Fruit fly (Drosophila melanogaster): ENCODE results near the gene Cyp1.

Cyp1 gene

DNA sequence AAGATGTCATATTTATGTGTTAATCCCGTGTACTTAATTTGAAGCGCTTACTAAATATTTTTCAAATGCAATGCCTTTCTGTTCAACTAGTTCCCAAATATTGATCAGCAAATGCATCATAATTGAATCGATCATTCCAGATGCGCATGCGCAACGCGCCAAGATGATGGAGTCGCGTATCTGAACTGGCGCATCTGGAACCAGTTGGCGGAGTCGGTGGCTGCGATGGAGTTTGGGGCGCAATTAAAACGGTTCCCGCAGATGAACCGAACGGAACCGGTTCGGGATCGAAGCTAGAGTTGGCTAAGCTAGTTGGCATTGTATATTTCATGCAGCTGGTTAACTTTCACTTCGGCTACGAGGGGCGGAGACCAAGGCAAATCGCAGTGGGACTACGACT, 5.3 kb upstream of the Cyp1 start, which contains the start of gene CalpC:
Gene CalpC, plus strand, starts transcription at position 292 of the 400 bp plus-strand sequence.
- TF ChIP-seq pan (optimal IDR thresholded peaks at IDR 0.05) = no peak
- no peak for TF ChIP-seq usp (GFP tag; optimal IDR thresholded peaks at IDR 0.05)
- no peak for TF ChIP-seq EcR (GFP tag; optimal IDR thresholded peaks at IDR 0.05)

DNA sequence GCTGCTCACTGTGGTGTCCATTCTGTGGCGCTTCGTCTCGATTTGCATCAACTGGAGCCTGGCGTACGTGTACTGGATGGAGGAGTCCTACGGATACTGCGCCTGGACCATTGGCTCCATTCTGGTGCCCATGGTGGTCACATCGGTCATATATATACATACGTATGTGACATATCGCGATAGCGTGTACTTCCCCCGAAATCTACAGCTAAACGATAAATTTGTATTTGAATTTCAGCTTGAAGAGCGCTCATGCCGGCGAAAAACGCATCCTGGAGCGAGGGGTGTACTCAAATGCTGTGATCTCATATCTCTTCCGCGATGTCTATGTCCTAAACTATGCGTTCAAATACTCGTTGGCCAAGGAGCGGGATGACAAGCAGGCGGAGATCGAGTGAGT, 3.4 kb upstream of the Cyp1 start:
- TF ChIP-seq pan (optimal IDR thresholded peaks at IDR 0.05) = no peak
- no peak for TF ChIP-seq EcR (GFP tag; optimal IDR thresholded peaks at IDR 0.05)
- TF ChIP-seq usp (GFP tag; optimal IDR thresholded peaks at IDR 0.05) = no peak
- no peak for TF ChIP-seq CG8478 (optimal IDR thresholded peaks at IDR 0.05)
- TF ChIP-seq psq (optimal IDR thresholded peaks at IDR 0.05) = no peak
- TF ChIP-seq Dll (optimal IDR thresholded peaks at IDR 0.05) = no peak

DNA sequence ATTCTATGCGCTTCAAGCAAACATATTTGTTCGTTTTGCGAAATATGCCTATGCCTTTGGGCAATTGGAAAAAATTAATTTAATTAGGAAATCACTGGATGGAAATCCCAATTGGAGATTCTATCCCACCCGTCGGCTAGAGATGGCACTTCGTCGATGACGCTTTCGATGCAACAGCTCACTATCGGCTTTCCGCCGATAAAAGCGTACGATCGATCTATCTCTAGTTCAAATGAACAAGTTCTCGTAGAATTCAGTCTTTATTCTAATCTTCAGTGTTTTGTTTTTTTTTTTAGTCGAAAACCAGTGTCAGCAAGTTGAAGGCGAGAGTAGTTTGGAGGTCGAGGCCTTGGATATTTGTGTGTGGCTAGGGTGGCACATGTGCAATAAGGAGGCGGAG, 2.9 kb upstream of the Cyp1 start, which contains the start of the genes CG9917 and CG32579:
Gene CG9917, minus strand, starts transcription at position 169 of the 400 bp plus-strand sequence.
Gene CG32579, plus strand, starts transcription at position 224 of the 400 bp plus-strand sequence.
- no peak for TF ChIP-seq Dll (optimal IDR thresholded peaks at IDR 0.05)
- no peak for TF ChIP-seq EcR (GFP tag; optimal IDR thresholded peaks at IDR 0.05)

DNA sequence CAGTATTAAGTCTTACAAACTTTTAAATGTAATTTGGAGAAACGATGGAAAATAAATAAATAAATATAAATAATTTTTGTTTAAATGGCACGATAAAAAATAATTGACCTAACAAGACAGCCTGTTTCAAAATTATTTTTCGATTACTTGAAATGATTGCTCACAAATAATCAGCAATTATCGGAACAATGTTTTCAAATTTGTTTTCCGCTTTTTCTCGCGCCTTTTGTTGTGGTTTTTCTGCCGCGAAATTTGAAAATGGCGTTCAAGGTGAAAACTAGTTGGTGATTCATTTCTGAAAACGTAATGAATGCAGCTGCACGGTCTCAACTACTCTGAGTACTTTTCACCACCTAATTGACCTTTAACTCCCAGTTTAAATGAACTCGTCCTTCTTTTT, 867 bp upstream of the Cyp1 start:
- TF ChIP-seq pan (optimal IDR thresholded peaks at IDR 0.05) = no peak

DNA sequence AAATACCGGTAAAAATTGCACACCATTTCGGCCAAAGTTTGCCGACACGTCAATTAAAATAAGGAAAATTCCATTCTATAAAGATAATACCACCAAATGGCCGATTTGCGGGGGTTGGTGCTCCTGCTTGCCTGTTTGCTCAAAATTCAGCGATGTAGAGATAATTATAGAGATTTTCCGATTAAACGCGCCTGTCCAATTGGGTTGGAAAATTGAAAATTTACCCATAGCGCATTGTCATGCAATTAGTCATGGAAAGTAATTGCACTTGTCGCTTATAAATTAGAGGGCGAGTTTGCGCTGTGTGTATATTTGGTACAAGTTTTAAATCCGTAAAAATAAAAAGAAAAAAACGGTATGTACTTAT, 629 bp downstream of the Cyp1 start:
- TF ChIP-seq pan (optimal IDR thresholded peaks at IDR 0.05) (no peak), Dll (optimal IDR thresholded peaks at IDR 0.05) (no peak)

DNA sequence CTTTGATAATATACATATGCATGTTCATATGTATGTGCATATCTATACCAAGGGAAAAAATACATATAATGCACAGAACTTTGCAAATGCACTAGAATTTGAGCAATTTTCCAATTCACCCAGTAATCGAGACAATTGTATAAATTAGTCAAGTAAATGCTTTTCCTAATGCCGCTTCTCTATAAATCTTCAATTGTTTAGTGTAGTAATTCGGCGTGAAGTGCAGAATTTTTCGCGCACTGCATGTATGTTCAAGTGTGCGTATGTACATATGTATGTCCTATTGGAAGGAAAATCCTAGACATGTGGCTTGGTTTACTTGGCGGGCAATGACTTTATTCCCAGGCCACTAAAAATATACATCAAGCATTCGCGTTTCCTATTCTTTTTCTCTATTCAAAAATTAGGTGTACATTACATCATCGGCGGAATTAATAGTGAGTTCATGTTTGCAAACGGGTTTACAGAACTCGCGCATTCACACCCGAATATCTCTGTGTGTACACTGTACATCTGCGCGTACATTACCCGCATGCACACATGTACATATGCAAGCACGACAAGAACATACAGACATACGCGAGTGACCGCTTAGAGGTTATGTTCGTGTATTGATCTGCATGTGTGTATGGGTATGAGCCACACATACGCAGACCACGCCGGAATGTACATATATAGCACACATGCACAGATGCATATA, 1.2 kb downstream of the Cyp1 start:
- TF ChIP-seq pan (optimal IDR thresholded peaks at IDR 0.05) = no peak
- TF ChIP-seq EcR (GFP tag; optimal IDR thresholded peaks at IDR 0.05) = no peak

DNA sequence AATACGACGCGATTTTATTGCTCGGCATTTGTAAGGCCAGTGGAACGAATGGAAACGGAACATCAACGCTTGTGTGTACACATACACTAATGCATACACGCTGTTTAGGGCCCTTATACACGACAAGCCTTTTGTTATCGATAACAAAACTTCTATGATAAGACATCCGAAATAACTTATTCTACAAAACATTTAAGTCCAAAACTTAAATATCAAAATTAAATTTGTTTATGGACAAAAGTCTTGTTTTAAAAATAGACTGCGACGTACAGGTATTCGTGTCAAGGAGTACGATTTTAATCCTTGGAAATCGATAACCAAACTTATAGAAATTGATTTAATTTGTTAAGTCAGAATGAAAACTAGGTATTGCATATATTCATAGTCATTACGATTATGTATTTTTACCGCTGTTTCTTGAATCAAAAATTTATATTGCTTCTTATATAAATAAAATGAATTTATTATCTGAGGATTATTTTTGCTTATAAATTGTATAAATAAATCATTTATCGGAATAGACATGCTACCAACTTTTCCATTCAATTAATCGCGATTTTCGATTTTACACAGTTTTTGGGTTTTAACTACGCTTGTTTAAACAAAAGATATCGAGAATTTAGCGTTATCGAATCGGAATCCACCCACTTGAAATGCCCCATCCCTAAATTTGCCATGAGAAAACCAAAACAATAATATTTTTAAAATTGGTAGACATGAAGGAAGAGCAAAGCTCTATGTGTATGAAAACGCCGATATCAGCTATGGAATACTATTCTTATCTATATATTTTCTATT, 6.9 kb downstream of the Cyp1 start, which contains the start of the genes CG9915 and SWIP:
Gene CG9915, minus strand, starts transcription at position 61 of the 798 bp plus-strand sequence.
Gene SWIP, plus strand, starts transcription at position 632 of the 798 bp plus-strand sequence.
- no peak for TF ChIP-seq pan (optimal IDR thresholded peaks at IDR 0.05)
- no peak for TF ChIP-seq usp (GFP tag; optimal IDR thresholded peaks at IDR 0.05)

DNA sequence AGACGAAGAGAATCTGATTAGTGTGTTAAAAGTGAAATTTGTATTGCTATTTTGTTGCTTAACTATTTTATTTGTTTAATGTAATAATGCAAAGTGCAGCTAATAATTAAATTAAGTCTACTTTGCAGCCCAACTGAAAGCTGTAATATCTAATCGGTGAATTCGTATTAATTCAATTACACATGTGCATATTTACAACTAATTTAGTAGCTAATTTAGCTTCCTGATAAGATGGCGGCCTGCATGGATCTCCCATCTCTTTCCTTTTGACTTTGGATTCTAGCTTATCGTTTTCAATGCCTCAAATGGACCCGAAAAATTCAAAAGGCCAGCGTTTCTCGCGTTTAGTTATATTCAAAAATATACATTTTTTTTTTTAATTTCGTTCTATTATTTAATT, 10.4 kb downstream of the Cyp1 start:
- TF ChIP-seq usp (GFP tag; optimal IDR thresholded peaks at IDR 0.05) = no peak
- no peak for TF ChIP-seq psq (optimal IDR thresholded peaks at IDR 0.05)
- no peak for TF ChIP-seq pan (optimal IDR thresholded peaks at IDR 0.05)
- TF ChIP-seq Dll (optimal IDR thresholded peaks at IDR 0.05) = no peak
- TF ChIP-seq CG8478 (optimal IDR thresholded peaks at IDR 0.05) = no peak
- no peak for TF ChIP-seq EcR (GFP tag; optimal IDR thresholded peaks at IDR 0.05)

DNA sequence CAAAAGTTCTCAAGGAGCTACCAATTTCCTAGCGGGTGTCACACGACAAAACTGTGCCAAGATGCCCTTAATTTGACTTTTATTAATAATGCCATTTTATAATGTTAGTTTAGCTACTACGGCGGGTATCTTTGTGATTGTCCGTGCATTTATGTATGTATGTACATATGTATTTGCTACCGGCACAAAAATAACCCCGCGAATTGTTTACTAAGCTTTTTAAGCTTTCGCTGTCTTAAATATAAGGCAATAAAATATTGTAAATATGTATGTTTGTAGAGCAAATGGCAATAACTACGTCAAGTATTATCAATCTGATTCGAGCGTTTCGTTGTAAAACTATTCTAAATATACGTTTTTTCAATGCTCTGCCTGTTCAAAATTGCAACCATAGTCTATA, 11.2 kb downstream of the Cyp1 start:
- TF ChIP-seq usp (GFP tag; optimal IDR thresholded peaks at IDR 0.05) (no peak), EcR (GFP tag; optimal IDR thresholded peaks at IDR 0.05) (no peak)

DNA sequence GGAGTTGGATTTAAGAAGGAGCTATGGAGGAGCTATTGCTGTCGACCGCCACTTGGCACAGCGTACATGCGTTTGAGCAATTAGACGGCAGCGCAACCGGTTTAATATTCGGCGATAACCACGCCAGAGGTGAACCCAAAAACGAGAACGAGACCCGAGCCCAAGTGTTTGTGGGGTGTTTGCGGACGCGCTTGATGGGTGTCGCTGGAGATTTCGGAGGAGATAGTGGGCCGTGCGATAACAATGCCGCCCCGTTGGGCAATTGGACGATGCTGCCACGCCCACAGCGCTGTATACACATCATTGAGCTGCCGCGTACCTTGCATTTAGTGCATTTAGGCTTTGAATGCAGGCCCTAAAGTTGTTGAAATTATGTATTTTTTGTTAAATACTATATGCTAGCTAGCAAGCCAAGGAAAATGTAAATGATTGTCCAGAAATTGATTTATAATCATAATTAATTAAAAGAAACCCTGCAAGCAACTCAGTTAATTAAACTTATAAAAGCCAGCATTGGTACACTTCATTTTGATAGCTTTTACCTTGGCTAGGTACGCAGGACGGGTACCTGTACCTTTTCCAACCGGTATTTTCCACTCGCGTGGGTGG, 11.8 kb downstream of the Cyp1 start, which contains the start of gene Had1:
Gene Had1, minus strand, starts transcription at position 358 of the 609 bp plus-strand sequence.
- TF ChIP-seq EcR (GFP tag; optimal IDR thresholded peaks at IDR 0.05) (no peak), CG8478 (optimal IDR thresholded peaks at IDR 0.05) (no peak), psq (optimal IDR thresholded peaks at IDR 0.05) (no peak), Dll (optimal IDR thresholded peaks at IDR 0.05) (no peak), pan (optimal IDR thresholded peaks at IDR 0.05) (no peak), usp (GFP tag; optimal IDR thresholded peaks at IDR 0.05) (no peak)

DNA sequence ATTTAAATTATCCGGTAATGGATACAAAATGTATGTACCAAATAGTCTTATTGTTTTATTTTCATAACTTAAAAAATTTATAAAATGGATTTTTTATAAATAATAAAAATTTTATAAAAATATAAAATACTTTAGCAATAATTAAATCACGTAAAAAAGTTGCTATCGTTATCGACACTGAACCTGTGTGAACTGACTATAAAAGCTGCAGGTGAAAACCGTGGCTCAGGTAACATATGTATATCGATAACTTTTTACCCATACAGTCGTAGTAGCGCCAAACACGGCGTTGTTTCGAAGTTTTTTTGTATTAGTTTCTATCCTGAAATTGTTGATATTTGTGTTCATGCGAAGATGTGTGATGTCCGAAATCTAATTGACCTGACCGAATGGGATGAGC, 16.5 kb downstream of the Cyp1 start, which contains the start of gene CG3679:
Gene CG3679, plus strand, starts transcription at position 235 of the 400 bp plus-strand sequence.
- TF ChIP-seq psq (optimal IDR thresholded peaks at IDR 0.05) (no peak), pan (optimal IDR thresholded peaks at IDR 0.05) (no peak), CG8478 (optimal IDR thresholded peaks at IDR 0.05) (no peak), EcR (GFP tag; optimal IDR thresholded peaks at IDR 0.05) (no peak), Dll (optimal IDR thresholded peaks at IDR 0.05) (no peak), usp (GFP tag; optimal IDR thresholded peaks at IDR 0.05) (no peak)

DNA sequence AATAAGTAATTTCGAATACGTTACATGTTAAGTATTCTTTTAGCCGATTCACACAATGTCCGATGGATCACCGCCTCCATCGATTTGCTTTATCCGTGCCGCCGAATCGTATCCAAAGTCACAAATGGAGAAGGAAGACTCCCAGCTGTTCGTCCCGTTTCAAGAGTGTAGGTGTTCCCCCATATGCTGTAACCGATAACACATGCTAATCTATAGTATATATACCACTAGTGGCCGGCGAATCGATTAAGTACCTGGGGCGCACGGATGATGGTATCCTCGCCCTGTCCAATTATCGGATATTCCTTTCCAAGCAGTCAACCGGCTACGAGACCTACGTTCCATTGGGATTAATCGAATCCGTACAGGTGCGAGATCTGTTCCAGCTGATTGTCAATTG, 22.6 kb downstream of the Cyp1 start, which contains the start of gene ERp44:
Gene ERp44, minus strand, starts transcription at position 101 of the 400 bp plus-strand sequence.
- no peak for TF ChIP-seq CG8478 (optimal IDR thresholded peaks at IDR 0.05)

Measured in whole organism.